Fruit fly (Drosophila melanogaster) whole organism, embryonic: ENCODE results near the gene Vps13D.

Source experiments
- Aef1 ChIP-seq: fragments of 200-800 bp; sonication (Bioruptor generic); IDR thresholded peaks from 3 replicates; pipeline ENCODE4 v1.3.6; 2022; ENCODE audit warnings: missing biosample characterization, missing genetic modification characterization
- Atf6 ChIP-seq: fragments of 200-800 bp; sonication (Bioruptor generic); IDR thresholded peaks from 2 replicates; pipeline ENCODE4 v1.3.6; 2022; ENCODE audit warnings: missing biosample characterization, missing genetic modification characterization
- Awh ChIP-seq: fragments of 200-800 bp; sonication (Bioruptor generic); IDR thresholded peaks from 2 replicates; pipeline ENCODE4, ENCODE4 v1.3.6; 2022; ENCODE audit warnings: missing biosample characterization, missing genetic modification characterization
- Bdp1 ChIP-seq: fragments of 200-800 bp; sonication (Bioruptor generic); optimal IDR thresholded peaks from 3 replicates; lab custom pipeline; 2016; ENCODE audit warnings: missing biosample characterization, missing genetic modification characterization
- CG10274 ChIP-seq: fragments of 200-800 bp; sonication (Bioruptor generic); optimal IDR thresholded peaks from 3 replicates; lab custom pipeline; 2017; ENCODE audit warnings: missing biosample characterization, mild to moderate bottlenecking, missing genetic modification characterization
- CG11085 ChIP-seq: fragments of 200-800 bp; sonication (Bioruptor generic); IDR thresholded peaks from 2 replicates; pipeline ENCODE4 v1.3.6; 2022; ENCODE audit warnings: missing biosample characterization, missing genetic modification characterization
- CG11696 ChIP-seq: fragments of 200-800 bp; sonication (Bioruptor generic); IDR thresholded peaks from 2 replicates; pipeline ENCODE4 v1.3.6; 2022; ENCODE audit warnings: missing biosample characterization, missing genetic modification characterization
- CG1233 ChIP-seq: fragments of 200-800 bp; sonication (Bioruptor generic); optimal IDR thresholded peaks from 4 replicates; lab custom pipeline; 2018; ENCODE audit warnings: missing biosample characterization, mild to moderate bottlenecking, missing genetic modification characterization
- CG13424 ChIP-seq: fragments of 200-800 bp; sonication (Bioruptor generic); optimal IDR thresholded peaks from 2 replicates; lab custom pipeline; 2019; ENCODE audit warnings: missing biosample characterization, mild to moderate bottlenecking, missing genetic modification characterization, moderate library complexity
- CG14014 ChIP-seq: fragments of 200-800 bp; sonication (Bioruptor generic); IDR thresholded peaks from 2 replicates; pipeline ENCODE4 v1.3.6; 2022; ENCODE audit warnings: missing biosample characterization, missing genetic modification characterization
- CG15601 ChIP-seq: fragments of 200-800 bp; sonication (Bioruptor generic); optimal IDR thresholded peaks from 3 replicates; lab custom pipeline; 2019; ENCODE audit warnings: missing biosample characterization, mild to moderate bottlenecking, missing genetic modification characterization, moderate library complexity
- CG15696 ChIP-seq: fragments of 200-800 bp; sonication (Bioruptor generic); optimal IDR thresholded peaks from 2 replicates; lab custom pipeline; 2019; ENCODE audit warnings: missing biosample characterization, mild to moderate bottlenecking, missing genetic modification characterization, moderate library complexity
- CG17186 ChIP-seq: fragments of 200-800 bp; sonication (Bioruptor generic); optimal IDR thresholded peaks from 3 replicates; lab custom pipeline; 2017; ENCODE audit warnings: missing biosample characterization, missing genetic modification reagents, missing genetic modification characterization
- CG17359 ChIP-seq: fragments of 200-800 bp; sonication (Bioruptor generic); optimal IDR thresholded peaks from 3 replicates; lab custom pipeline; 2018; ENCODE audit warnings: missing biosample characterization, mild to moderate bottlenecking, missing genetic modification characterization, moderate library complexity
- CG17612 ChIP-seq: fragments of 200-800 bp; sonication (Bioruptor generic); IDR thresholded peaks from 2 replicates; pipeline ENCODE4 v1.3.6; 2022; ENCODE audit warnings: missing biosample characterization, missing genetic modification characterization
- CG17912 ChIP-seq: fragments of 200-800 bp; sonication (Bioruptor generic); optimal IDR thresholded peaks from 2 replicates; lab custom pipeline; 2018; ENCODE audit warnings: missing biosample characterization, mild to moderate bottlenecking, missing genetic modification characterization
- CG2120 ChIP-seq: fragments of 200-800 bp; sonication (Bioruptor generic); optimal IDR thresholded peaks from 3 replicates; lab custom pipeline; 2016; ENCODE audit warnings: missing biosample characterization, missing genetic modification characterization
- CG31224 ChIP-seq: fragments of 200-800 bp; sonication (Bioruptor generic); IDR thresholded peaks from 2 replicates; pipeline ENCODE4 v1.3.6; 2022; ENCODE audit warnings: missing biosample characterization, missing genetic modification characterization
- CG31365 ChIP-seq: fragments of 200-800 bp; sonication (Bioruptor generic); optimal IDR thresholded peaks from 2 replicates; lab custom pipeline; 2018; ENCODE audit warnings: missing biosample characterization, mild to moderate bottlenecking, missing genetic modification characterization
- CG33557 ChIP-seq: fragments of 200-800 bp; sonication (Bioruptor generic); optimal IDR thresholded peaks from 2 replicates; lab custom pipeline; 2019; ENCODE audit warnings: missing biosample characterization, mild to moderate bottlenecking, missing genetic modification characterization, moderate library complexity
- CG34376 ChIP-seq: fragments of 200-800 bp; sonication (Bioruptor generic); optimal IDR thresholded peaks from 2 replicates; lab custom pipeline; 2018; ENCODE audit warnings: missing biosample characterization, mild to moderate bottlenecking, missing genetic modification characterization
- CG4820 ChIP-seq: fragments of 200-800 bp; sonication (Bioruptor generic); optimal IDR thresholded peaks from 3 replicates; lab custom pipeline; 2016; ENCODE audit warnings: missing biosample characterization, missing genetic modification characterization
- CG7839 ChIP-seq: fragments of 200-800 bp; sonication (Bioruptor generic); optimal IDR thresholded peaks from 3 replicates; lab custom pipeline; 2018; ENCODE audit warnings: missing biosample characterization, mild to moderate bottlenecking, missing genetic modification characterization, moderate library complexity
- CG9609 ChIP-seq: fragments of 200-800 bp; sonication (Bioruptor generic); optimal IDR thresholded peaks from 3 replicates; lab custom pipeline; 2016; ENCODE audit warnings: missing biosample characterization, missing genetic modification characterization
- CG9797 ChIP-seq: fragments of 200-800 bp; sonication (Bioruptor generic); optimal IDR thresholded peaks from 3 replicates; lab custom pipeline; 2018; ENCODE audit warnings: missing biosample characterization, mild to moderate bottlenecking, missing genetic modification characterization
- CG9876 ChIP-seq: fragments of 200-800 bp; sonication (Bioruptor generic); optimal IDR thresholded peaks from 2 replicates; lab custom pipeline; 2016; ENCODE audit warnings: missing biosample characterization, missing genetic modification characterization
- CG9932 ChIP-seq: fragments of 200-800 bp; sonication (Bioruptor generic); IDR thresholded peaks from 2 replicates; pipeline ENCODE4 v1.3.6; 2022; ENCODE audit warnings: missing biosample characterization, missing genetic modification characterization
- Chrac-16 ChIP-seq: fragments of 200-800 bp; sonication (Bioruptor generic); optimal IDR thresholded peaks from 3 replicates; lab custom pipeline; 2016; ENCODE audit warnings: missing biosample characterization, missing genetic modification characterization
- CrebB ChIP-seq: fragments of 200-800 bp; sonication (Bioruptor generic); optimal IDR thresholded peaks from 3 replicates; lab custom pipeline; 2018; ENCODE audit warnings: missing biosample characterization, mild to moderate bottlenecking, missing genetic modification characterization
- Dek ChIP-seq: fragments of 200-800 bp; sonication (Bioruptor generic); optimal IDR thresholded peaks from 3 replicates; lab custom pipeline; 2019; ENCODE audit warnings: missing biosample characterization, mild to moderate bottlenecking, missing genetic modification characterization, moderate library complexity
- Fer3 ChIP-seq: fragments of 200-800 bp; sonication (Bioruptor generic); optimal IDR thresholded peaks from 2 replicates; lab custom pipeline; 2018; ENCODE audit warnings: missing biosample characterization, mild to moderate bottlenecking, missing genetic modification characterization, moderate library complexity
- HmgD ChIP-seq: fragments of 200-800 bp; sonication (Bioruptor generic); optimal IDR thresholded peaks from 3 replicates; lab custom pipeline; 2016; ENCODE audit warnings: missing biosample characterization, missing genetic modification characterization
- Hr78 ChIP-seq, 2 experiments: fragments of 200-800 bp in 1 of 2; fragments of >200 bp in 1 of 2; sonication (Bioruptor generic) in 1 of 2; optimal IDR thresholded peaks; 2 replicates each; lab custom pipeline; 2017 to 2019; ENCODE audit warnings: missing biosample characterization in 2 of 2, missing genetic modification characterization in 2 of 2, mild to moderate bottlenecking in 1 of 2, moderate library complexity in 1 of 2
- Optix ChIP-seq: fragments of 200-800 bp; sonication (Bioruptor generic); IDR thresholded peaks from 3 replicates; pipeline ENCODE4 v1.3.6; 2022; ENCODE audit warnings: missing biosample characterization, missing genetic modification characterization
- Pdp1 ChIP-seq, 2 experiments: fragments of 200-800 bp; sonication (Bioruptor generic); optimal IDR thresholded peaks; 3 replicates each; lab custom pipeline; 2016; ENCODE audit warnings: missing biosample characterization in 2 of 2, missing genetic modification characterization in 2 of 2, mild to moderate bottlenecking in 1 of 2, moderate library complexity in 1 of 2
- Six4 ChIP-seq: fragments of 200-800 bp; sonication (Bioruptor generic); optimal IDR thresholded peaks from 2 replicates; lab custom pipeline; 2016; ENCODE audit warnings: missing biosample characterization, missing genetic modification characterization
- Xbp1 ChIP-seq: fragments of 200-800 bp; sonication (Bioruptor generic); optimal IDR thresholded peaks from 3 replicates; lab custom pipeline; 2016; ENCODE audit warnings: missing biosample characterization, mild to moderate bottlenecking, missing genetic modification characterization
- Xrp1 ChIP-seq: fragments of 200-800 bp; sonication (Bioruptor generic); IDR thresholded peaks from 2 replicates; pipeline ENCODE4 v1.3.6; 2022; ENCODE audit warnings: missing biosample characterization, missing genetic modification characterization
- crp ChIP-seq, 2 experiments: fragments of 200-800 bp; sonication (Bioruptor generic); optimal IDR thresholded peaks; 2 replicates in 1 of 2; 3 replicates in 1 of 2; lab custom pipeline; 2017; ENCODE audit warnings: missing biosample characterization in 2 of 2, missing genetic modification characterization in 2 of 2, mild to moderate bottlenecking in 1 of 2, moderate library complexity in 1 of 2
- dmrt11E ChIP-seq: fragments of 200-800 bp; sonication (Bioruptor generic); optimal IDR thresholded peaks from 3 replicates; lab custom pipeline; 2018; ENCODE audit warnings: missing biosample characterization, mild to moderate bottlenecking, missing genetic modification characterization, moderate library complexity
- fd3F ChIP-seq: fragments of 200-800 bp; sonication (Bioruptor generic); optimal IDR thresholded peaks from 2 replicates; lab custom pipeline; 2018; ENCODE audit warnings: missing biosample characterization, mild to moderate bottlenecking, missing genetic modification characterization, moderate library complexity
- kah ChIP-seq: fragments of 200-800 bp; sonication (Bioruptor generic); optimal IDR thresholded peaks from 2 replicates; lab custom pipeline; 2018; ENCODE audit warnings: missing biosample characterization, mild to moderate bottlenecking, missing genetic modification characterization
- mirr ChIP-seq: fragments of 200-800 bp; sonication (Bioruptor generic); optimal IDR thresholded peaks from 3 replicates; lab custom pipeline; 2018; ENCODE audit warnings: missing biosample characterization, mild to moderate bottlenecking, missing genetic modification characterization
- nau ChIP-seq: fragments of 200-800 bp; sonication (Bioruptor generic); optimal IDR thresholded peaks from 3 replicates; lab custom pipeline; 2017; ENCODE audit warnings: missing biosample characterization, mild to moderate bottlenecking, missing genetic modification characterization, missing genetic modification reagents
- nerfin-2 ChIP-seq: fragments of 200-800 bp; sonication (Bioruptor generic); IDR thresholded peaks from 2 replicates; pipeline ENCODE4 v1.3.6; 2022; ENCODE audit warnings: missing biosample characterization, missing genetic modification characterization; ENCODE audit not compliant: partially characterized antibody
- nom ChIP-seq: fragments of 200-800 bp; sonication (Bioruptor generic); optimal IDR thresholded peaks from 2 replicates; lab custom pipeline; 2017; ENCODE audit warnings: missing biosample characterization, missing genetic modification characterization, mild to moderate bottlenecking, moderate library complexity, missing genetic modification reagents
- oc ChIP-seq: fragments of 200-800 bp; sonication (Bioruptor generic); optimal IDR thresholded peaks from 2 replicates; lab custom pipeline; 2018; ENCODE audit warnings: missing biosample characterization, mild to moderate bottlenecking, missing genetic modification characterization, moderate library complexity
- sima ChIP-seq: fragments of 200-800 bp; sonication (Bioruptor generic); optimal IDR thresholded peaks from 2 replicates; lab custom pipeline; 2016; ENCODE audit warnings: missing biosample characterization, missing genetic modification characterization
- tin ChIP-seq: fragments of 200-800 bp; sonication (Bioruptor generic); optimal IDR thresholded peaks from 3 replicates; lab custom pipeline; 2016; ENCODE audit warnings: missing biosample characterization, missing genetic modification characterization

Vps13D gene

DNA sequence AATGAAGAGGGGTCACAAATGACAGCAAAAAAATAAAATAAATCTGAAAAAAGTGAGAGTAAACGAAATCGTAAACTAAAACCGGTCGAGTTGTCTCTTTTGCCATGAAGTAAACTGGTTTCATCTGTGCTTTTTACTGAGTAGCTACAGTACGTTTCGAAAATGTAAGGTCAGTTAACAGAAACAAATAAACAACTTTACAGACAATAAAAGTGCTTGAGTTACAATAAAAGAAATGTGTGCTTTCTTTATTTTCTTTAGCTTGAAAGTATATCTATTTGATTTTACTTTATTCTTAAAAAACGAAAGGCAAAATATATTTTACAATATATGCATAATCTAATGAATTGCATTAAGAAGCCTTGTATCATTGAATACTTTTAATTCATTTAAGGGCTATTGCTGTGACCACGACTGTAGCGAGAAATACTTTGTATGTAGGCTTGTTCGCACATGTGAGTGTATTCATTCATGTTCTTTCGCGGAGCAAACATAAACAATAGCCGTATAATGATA is 38.1 kb downstream of the Vps13D start (continued):
- no peak for TF ChIP-seq CG31365
- no peak for TF ChIP-seq CG9797
- TF ChIP-seq Hr78 (GFP tag; optimal IDR thresholded peaks at IDR 0.05; lab: Kevin White, UChicago), result peak in 1 of 2 experiments; percentile 21
- TF ChIP-seq CG33557 (GFP tag; lab: Kevin White, UChicago), result peak; percentile 17
- no peak for TF ChIP-seq CG15696 (tag; lab: Kevin White, UChicago)
- TF ChIP-seq CG9932, result peak; percentile 71
- no peak for TF ChIP-seq CG11085
- peak; percentile 27 for TF ChIP-seq mirr (GFP tag; lab: Kevin White, UChicago)
- TF ChIP-seq CG7839 (tag; lab: Kevin White, UChicago), result peak; percentile 78
- no peak for TF ChIP-seq CG17612 (GFP tag; lab: Robert Waterston, UW)
- peak; percentile 76 for TF ChIP-seq Fer3
- peak; percentile 20 for TF ChIP-seq tin
- peak; percentile 60 for TF ChIP-seq Dek (tag; lab: Kevin White, UChicago)
- peak; percentile 55; the same call in 1 of the 2 replicates for TF ChIP-seq Awh
- peak; percentile 47 for TF ChIP-seq Chrac-16 (GFP tag; lab: Kevin White, UChicago)
- no peak for TF ChIP-seq sima
- TF ChIP-seq CG9876, result no peak
- peak; percentile 86 for TF ChIP-seq nom (GFP tag; lab: Kevin White, UChicago)
- TF ChIP-seq CG17186, result no peak
- TF ChIP-seq CG11696 (GFP tag; lab: Robert Waterston, UW), result peak; percentile 78
- peak; percentile 52 for TF ChIP-seq oc (tag; lab: Kevin White, UChicago)
- peak; percentile 17 for TF ChIP-seq Xbp1 (GFP tag; lab: Kevin White, UChicago)
- peak; percentile 1 for TF ChIP-seq CG10274
- no peak for TF ChIP-seq HmgD (GFP tag; lab: Kevin White, UChicago)
- peak; percentile 78 for TF ChIP-seq CG13424 (tag; lab: Kevin White, UChicago)
- no peak for TF ChIP-seq Six4 (GFP tag; lab: Kevin White, UChicago)
- peak; percentile 0 for TF ChIP-seq CG9609 (GFP tag; lab: Kevin White, UChicago)
- TF ChIP-seq CrebB (tag; lab: Kevin White, UChicago), result peak; percentile 58
- TF ChIP-seq fd3F, result peak; percentile 39
- peak; percentile 69 for TF ChIP-seq CG17359 (tag; lab: Kevin White, UChicago)
- 0 out of 2 replicates have a peak, but pooled peaks have one; percentile 10 for TF ChIP-seq CG31224 (GFP tag; lab: Robert Waterston, UW)
- no peak for TF ChIP-seq crp (GFP tag; optimal IDR thresholded peaks at IDR 0.05; lab: Kevin White, UChicago)
- peak; percentile 23 for TF ChIP-seq kah (GFP tag; lab: Kevin White, UChicago)
- peak; percentile 22; the same call in 1 of the 3 replicates for TF ChIP-seq Aef1 (GFP tag; lab: Robert Waterston, UW)
- TF ChIP-seq Bdp1 (GFP tag; lab: Kevin White, UChicago), result no peak
- no peak for TF ChIP-seq Optix (GFP tag; lab: Robert Waterston, UW)
- TF ChIP-seq CG4820 (GFP tag; lab: Kevin White, UChicago), result peak; percentile 15
- peak; percentile 36 for TF ChIP-seq nau (GFP tag; lab: Kevin White, UChicago)
- peak; percentile 41 for TF ChIP-seq CG15601 (tag; lab: Kevin White, UChicago)
- TF ChIP-seq Atf6, result peak; percentile 63
- 0 out of 2 replicates have a peak, but pooled peaks have one; percentile 48 for TF ChIP-seq CG14014
- TF ChIP-seq CG1233 (GFP tag; lab: Kevin White, UChicago), result peak; percentile 55
- no peak for TF ChIP-seq CG34376 (GFP tag; lab: Kevin White, UChicago)
- peak; percentile 14 to 62 for TF ChIP-seq Pdp1 (GFP tag; optimal IDR thresholded peaks at IDR 0.05; lab: Kevin White, UChicago)
- no peak for TF ChIP-seq CG17912 (GFP tag; lab: Kevin White, UChicago)
- peak; percentile 64; the same call in 1 of the 2 replicates for TF ChIP-seq Xrp1 (GFP tag; lab: Robert Waterston, UW)
- no peak for TF ChIP-seq nerfin-2
- peak; percentile 24 for TF ChIP-seq dmrt11E
- TF ChIP-seq CG2120 (GFP tag; lab: Kevin White, UChicago), result peak; percentile 73
